Fruit fly (Drosophila melanogaster): ENCODE data around the gene CG42749.

DNA sequence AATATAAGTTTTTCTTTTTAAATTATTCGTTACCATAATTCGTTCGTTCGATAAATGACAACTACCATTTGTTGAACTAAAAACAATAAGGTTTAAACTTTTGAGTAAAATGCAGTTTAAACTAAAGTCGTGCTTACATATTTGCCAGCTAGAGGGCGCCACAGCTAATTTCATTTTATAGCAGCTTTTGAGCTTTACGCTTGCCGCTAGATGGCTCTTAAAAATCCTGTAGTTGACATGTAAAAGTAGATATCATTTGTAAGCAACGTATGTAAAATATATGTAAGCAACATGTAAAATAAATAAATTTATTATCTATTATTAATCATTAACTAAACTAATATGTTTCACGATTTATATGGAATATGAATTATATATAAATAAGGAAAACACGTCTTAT, 6.2 kb upstream of the CG42749 start:
- no peak for TF ChIP-seq Sin3A (optimal IDR thresholded peaks at IDR 0.05)
- TF ChIP-seq ttk (optimal IDR thresholded peaks at IDR 0.05): no peak
- no peak for TF ChIP-seq h (optimal IDR thresholded peaks at IDR 0.05)

All from Kc167 (cell line).